Fruit fly (Drosophila melanogaster) whole organism, embryonic: Measurements from ENCODE around the gene ATPsynO.

Experiments used
- Ada2b ChIP-seq: fragments of 200-800 bp; sonication (Bioruptor generic); IDR thresholded peaks from 2 replicates; pipeline ENCODE4 v1.3.6; 2022; ENCODE audit warnings: missing biosample characterization, missing genetic modification characterization
- Antp ChIP-seq: fragments of 200-800 bp; sonication (Bioruptor generic); optimal IDR thresholded peaks from 3 replicates; lab custom pipeline; 2016; ENCODE audit warnings: missing biosample characterization, missing genetic modification characterization
- Atf-2 ChIP-seq: fragments of 200-800 bp; sonication (Bioruptor generic); optimal IDR thresholded peaks from 2 replicates; lab custom pipeline; 2016; ENCODE audit warnings: missing biosample characterization, missing genetic modification characterization
- B-H1 ChIP-seq: fragments of 200-800 bp; sonication (Bioruptor generic); IDR thresholded peaks from 3 replicates; pipeline ENCODE4 v1.3.6; 2022; ENCODE audit warnings: missing biosample characterization, missing genetic modification characterization
- Bdp1 ChIP-seq: fragments of 200-800 bp; sonication (Bioruptor generic); optimal IDR thresholded peaks from 3 replicates; lab custom pipeline; 2016; ENCODE audit warnings: missing biosample characterization, missing genetic modification characterization
- CG11247 ChIP-seq: fragments of 200-800 bp; sonication (Bioruptor generic); IDR thresholded peaks from 2 replicates; pipeline ENCODE4 v1.3.6; 2022; ENCODE audit warnings: missing biosample characterization, missing genetic modification characterization
- CG11504 ChIP-seq: fragments of 200-800 bp; sonication (Bioruptor generic); optimal IDR thresholded peaks from 3 replicates; lab custom pipeline; 2019; ENCODE audit warnings: missing biosample characterization, mild to moderate bottlenecking, missing genetic modification characterization, moderate library complexity
- CG11695 ChIP-seq: fragments of 200-800 bp; sonication (Bioruptor generic); IDR thresholded peaks from 3 replicates; pipeline ENCODE4 v1.3.6; 2022; ENCODE audit warnings: missing biosample characterization, missing genetic modification characterization
- CG12071 ChIP-seq: fragments of 200-800 bp; sonication (Bioruptor generic); optimal IDR thresholded peaks from 3 replicates; lab custom pipeline; 2018; ENCODE audit warnings: missing biosample characterization, mild to moderate bottlenecking, missing genetic modification characterization
- CG13287 ChIP-seq: fragments of 200-800 bp; sonication (Bioruptor generic); IDR thresholded peaks from 2 replicates; pipeline ENCODE4 v1.3.6; 2022; ENCODE audit warnings: missing biosample characterization, missing genetic modification characterization; ENCODE audit not compliant: partially characterized antibody
- CG13775 ChIP-seq: fragments of 200-800 bp; sonication (Bioruptor generic); optimal IDR thresholded peaks from 3 replicates; lab custom pipeline; 2017; ENCODE audit warnings: missing biosample characterization, mild to moderate bottlenecking, missing genetic modification characterization
- CG1602 ChIP-seq: fragments of 200-800 bp; sonication (Bioruptor generic); optimal IDR thresholded peaks from 3 replicates; lab custom pipeline; 2016; ENCODE audit warnings: missing biosample characterization, missing genetic modification characterization
- CG17568 ChIP-seq: fragments of 200-800 bp; sonication (Bioruptor generic); optimal IDR thresholded peaks from 2 replicates; lab custom pipeline; 2018; ENCODE audit warnings: missing biosample characterization, mild to moderate bottlenecking, missing genetic modification characterization, moderate library complexity
- CG2129 ChIP-seq: fragments of 200-800 bp; sonication (Bioruptor generic); IDR thresholded peaks from 2 replicates; pipeline ENCODE4 v1.3.6; 2022; ENCODE audit warnings: missing biosample characterization, missing genetic modification characterization; ENCODE audit not compliant: partially characterized antibody
- CG32772 ChIP-seq: fragments of 200-800 bp; sonication (Bioruptor generic); IDR thresholded peaks from 2 replicates; pipeline ENCODE4 v1.3.6; 2022; ENCODE audit warnings: missing biosample characterization, missing genetic modification characterization
- CG4360 ChIP-seq: fragments of 200-800 bp; sonication (Bioruptor generic); IDR thresholded peaks from 2 replicates; pipeline ENCODE4 v1.3.6; 2022; ENCODE audit warnings: missing biosample characterization, missing genetic modification characterization
- CG4617 ChIP-seq: fragments of 200-800 bp; sonication (Bioruptor generic); optimal IDR thresholded peaks from 3 replicates; lab custom pipeline; 2016; ENCODE audit warnings: missing biosample characterization, missing genetic modification characterization, borderline replicate concordance
- CG4707 ChIP-seq: fragments of 200-800 bp; sonication (Bioruptor generic); optimal IDR thresholded peaks from 2 replicates; lab custom pipeline; 2018; ENCODE audit warnings: missing biosample characterization, mild to moderate bottlenecking, missing genetic modification characterization, moderate library complexity
- CG5180 ChIP-seq: fragments of 200-800 bp; sonication (Bioruptor generic); optimal IDR thresholded peaks from 3 replicates; lab custom pipeline; 2017; ENCODE audit warnings: missing biosample characterization, missing genetic modification characterization, mild to moderate bottlenecking, moderate library complexity, missing genetic modification reagents
- CG6765 ChIP-seq: fragments of 200-800 bp; sonication (Bioruptor generic); optimal IDR thresholded peaks from 3 replicates; lab custom pipeline; 2017; ENCODE audit warnings: missing biosample characterization, mild to moderate bottlenecking, missing genetic modification characterization
- CG6791 ChIP-seq: fragments of 200-800 bp; sonication (Bioruptor generic); IDR thresholded peaks from 3 replicates; pipeline ENCODE4 v1.3.6; 2022; ENCODE audit warnings: missing biosample characterization, missing genetic modification characterization; ENCODE audit not compliant: partially characterized antibody
- CG7786 ChIP-seq: fragments of 200-800 bp; sonication (Bioruptor generic); optimal IDR thresholded peaks from 2 replicates; lab custom pipeline; 2016; ENCODE audit warnings: missing biosample characterization, missing genetic modification characterization
- CG8089 ChIP-seq: fragments of 200-800 bp; sonication (Bioruptor generic); optimal IDR thresholded peaks from 3 replicates; lab custom pipeline; 2016; ENCODE audit warnings: missing biosample characterization, missing genetic modification characterization
- CG8359 ChIP-seq: fragments of 200-800 bp; sonication (Bioruptor generic); optimal IDR thresholded peaks from 2 replicates; lab custom pipeline; 2017; ENCODE audit warnings: missing biosample characterization, mild to moderate bottlenecking, missing genetic modification characterization, borderline replicate concordance
- Chrac-16 ChIP-seq: fragments of 200-800 bp; sonication (Bioruptor generic); optimal IDR thresholded peaks from 3 replicates; lab custom pipeline; 2016; ENCODE audit warnings: missing biosample characterization, missing genetic modification characterization
- CkIIα-i1 ChIP-seq: fragments of 200-800 bp; sonication (Bioruptor generic); IDR thresholded peaks from 2 replicates; pipeline ENCODE4 v1.3.6; 2022; ENCODE audit warnings: missing biosample characterization, missing genetic modification characterization
- D19B ChIP-seq: fragments of 200-800 bp; sonication (Bioruptor generic); optimal IDR thresholded peaks from 2 replicates; lab custom pipeline; 2017; ENCODE audit warnings: missing biosample characterization, mild to moderate bottlenecking, missing genetic modification characterization
- Dll ChIP-seq: fragments of 200-800 bp; sonication (Bioruptor generic); IDR thresholded peaks from 4 replicates; pipeline ENCODE4 v1.3.6; 2022; ENCODE audit warnings: missing biosample characterization, missing genetic modification characterization; ENCODE audit not compliant: partially characterized antibody
- Dp ChIP-seq: fragments of 200-800 bp; sonication (Bioruptor generic); optimal IDR thresholded peaks from 2 replicates; lab custom pipeline; 2018; ENCODE audit warnings: missing biosample characterization, mild to moderate bottlenecking, missing genetic modification characterization, moderate library complexity
- Drgx ChIP-seq: fragments of 200-800 bp; sonication (Bioruptor generic); IDR thresholded peaks from 2 replicates; pipeline ENCODE4 v1.3.6; 2022; ENCODE audit warnings: missing biosample characterization, missing genetic modification characterization
- Elba2 ChIP-seq: fragments of 200-800 bp; sonication (Bioruptor generic); optimal IDR thresholded peaks from 3 replicates; lab custom pipeline; 2016; ENCODE audit warnings: missing biosample characterization, missing genetic modification characterization
- Gug ChIP-seq: fragments of 200-800 bp; sonication (Bioruptor generic); IDR thresholded peaks from 4 replicates; pipeline ENCODE4 v1.3.6; 2022; ENCODE audit warnings: missing biosample characterization, missing genetic modification characterization
- H2.0 ChIP-seq: fragments of 200-800 bp; sonication (Bioruptor generic); IDR thresholded peaks from 2 replicates; pipeline ENCODE4 v1.3.6; 2022; ENCODE audit warnings: missing biosample characterization, missing genetic modification characterization
- Hey ChIP-seq: fragments of 200-800 bp; sonication (Bioruptor generic); optimal IDR thresholded peaks from 3 replicates; lab custom pipeline; 2018; ENCODE audit warnings: missing biosample characterization, mild to moderate bottlenecking, missing genetic modification characterization
- NFAT ChIP-seq: fragments of 200-800 bp; sonication (Bioruptor generic); IDR thresholded peaks from 2 replicates; pipeline ENCODE4 v1.3.6; 2022; ENCODE audit warnings: missing biosample characterization, missing genetic modification characterization
- Nf-YB ChIP-seq: fragments of 200-800 bp; sonication (Bioruptor generic); optimal IDR thresholded peaks from 3 replicates; lab custom pipeline; 2019; ENCODE audit warnings: missing biosample characterization, mild to moderate bottlenecking, missing genetic modification characterization, moderate library complexity
- TFAM ChIP-seq: fragments of 200-800 bp; sonication (Bioruptor generic); optimal IDR thresholded peaks from 2 replicates; lab custom pipeline; 2017; ENCODE audit warnings: missing biosample characterization, missing genetic modification characterization, inconsistent platforms
- Taf1 ChIP-seq: fragments of 200-800 bp; sonication (Bioruptor generic); IDR thresholded peaks from 2 replicates; pipeline ENCODE4 v1.3.6; 2022; ENCODE audit warnings: missing biosample characterization, missing genetic modification characterization
- croc ChIP-seq: fragments of 200-800 bp; sonication (Bioruptor generic); conservative IDR thresholded peaks from 3 replicates; pipeline ENCODE4 v1.3.6; 2022; ENCODE audit warnings: missing biosample characterization, missing genetic modification characterization
- gsb-n ChIP-seq: fragments of 200-800 bp; sonication (Bioruptor generic); optimal IDR thresholded peaks from 3 replicates; lab custom pipeline; 2018; ENCODE audit warnings: missing biosample characterization, mild to moderate bottlenecking, missing genetic modification characterization
- hkb ChIP-seq, 2 experiments: fragments of 200-800 bp in 1 of 2; fragments of >200 bp in 1 of 2; sonication (Bioruptor generic) in 1 of 2; IDR thresholded peaks in 1 of 2; optimal IDR thresholded peaks in 1 of 2; 2 replicates each; pipeline versions ENCODE4 v1.3.6 to Lab custom; 2017 to 2022; ENCODE audit warnings: missing biosample characterization in 1 of 2, missing genetic modification characterization in 1 of 2
- ind ChIP-seq: fragments of 200-800 bp; sonication (Bioruptor generic); optimal IDR thresholded peaks from 3 replicates; lab custom pipeline; 2016; ENCODE audit warnings: missing biosample characterization, missing genetic modification characterization
- ken ChIP-seq: fragments of 200-800 bp; sonication (Bioruptor generic); IDR thresholded peaks from 3 replicates; pipeline ENCODE4 v1.3.6; 2022; ENCODE audit warnings: missing biosample characterization, missing genetic modification characterization
- pfk ChIP-seq: fragments of 200-800 bp; sonication (Bioruptor generic); optimal IDR thresholded peaks from 2 replicates; lab custom pipeline; 2018; ENCODE audit warnings: missing biosample characterization, mild to moderate bottlenecking, missing genetic modification characterization, moderate library complexity
- scrt ChIP-seq: fragments of 200-800 bp; sonication (Bioruptor generic); optimal IDR thresholded peaks from 2 replicates; lab custom pipeline; 2018; ENCODE audit warnings: missing biosample characterization, mild to moderate bottlenecking, missing genetic modification characterization, moderate library complexity
- slbo ChIP-seq: fragments of 200-800 bp; sonication (Bioruptor generic); IDR thresholded peaks from 2 replicates; pipeline ENCODE4 v1.3.6; 2022; ENCODE audit warnings: missing biosample characterization, missing genetic modification characterization
- slou ChIP-seq: fragments of 200-800 bp; sonication (Bioruptor generic); optimal IDR thresholded peaks from 3 replicates; lab custom pipeline; 2016; ENCODE audit warnings: missing biosample characterization, missing genetic modification characterization
- tgo ChIP-seq: fragments of 200-800 bp; sonication (Bioruptor generic); IDR thresholded peaks from 3 replicates; pipeline ENCODE4 v1.3.6; 2022; ENCODE audit warnings: missing biosample characterization, missing genetic modification characterization
- vnd ChIP-seq: fragments of 200-800 bp; sonication (Bioruptor generic); IDR thresholded peaks from 3 replicates; pipeline ENCODE4 v1.3.6; 2022; ENCODE audit warnings: missing biosample characterization, missing genetic modification characterization; ENCODE audit not compliant: partially characterized antibody

Gene ATPsynO

DNA sequence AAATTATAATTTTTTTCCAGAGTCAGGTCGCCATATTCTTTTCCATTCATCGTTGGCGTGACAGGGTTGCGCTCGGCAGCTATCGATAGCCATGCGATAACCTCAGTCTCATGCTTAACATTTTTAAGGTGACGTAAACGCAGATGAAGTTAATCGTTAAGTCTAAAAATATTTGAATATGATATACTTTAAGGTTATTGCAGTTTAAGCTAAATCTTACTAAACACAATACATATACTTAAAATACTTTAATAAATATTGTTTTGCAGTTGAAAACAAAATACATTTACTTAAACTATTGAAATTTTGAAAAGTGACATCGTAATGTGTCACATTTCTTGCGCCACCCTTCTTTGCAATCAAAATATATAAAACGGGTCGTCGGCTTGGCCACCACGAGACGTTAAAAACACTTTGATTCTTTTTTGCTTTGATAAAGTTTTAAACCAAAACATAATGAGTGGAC lies 9.8 kb downstream of the ATPsynO start, which contains the start of the genes Cp190 and CG4338 (continued):
- TF ChIP-seq tgo (GFP tag; lab: Robert Waterston, UW), result peak; percentile 97
- peak; percentile 87 for TF ChIP-seq Bdp1 (GFP tag; lab: Kevin White, UChicago)
- TF ChIP-seq TFAM (GFP tag; lab: Kevin White, UChicago), result peak; percentile 86
- TF ChIP-seq D19B, result peak; percentile 94
- TF ChIP-seq CG4360 (GFP tag; lab: Robert Waterston, UW), result peak; percentile 71
- peak; percentile 92 for TF ChIP-seq CG4707 (GFP tag; lab: Kevin White, UChicago)
- TF ChIP-seq CG17568 (GFP tag; lab: Kevin White, UChicago), result peak; percentile 94
- peak; percentile 91 for TF ChIP-seq Atf-2
- TF ChIP-seq CG13775 (GFP tag; lab: Kevin White, UChicago), result peak; percentile 99
- TF ChIP-seq Dp (GFP tag; lab: Kevin White, UChicago), result peak; percentile 52
- TF ChIP-seq pfk, result peak; percentile 70
- TF ChIP-seq Hey, result peak; percentile 90
- TF ChIP-seq CG11695 (GFP tag; lab: Robert Waterston, UW), result peak; percentile 97
- TF ChIP-seq Dll (GFP tag; lab: Robert Waterston, UW), result peak; percentile 78; the same call in 3 of the 4 replicates
- peak; percentile 91 for TF ChIP-seq B-H1 (GFP tag; lab: Robert Waterston, UW)
- peak; percentile 60 for TF ChIP-seq vnd (GFP tag; lab: Robert Waterston, UW)
- peak; percentile 93 for TF ChIP-seq scrt
- TF ChIP-seq Antp (GFP tag; lab: Kevin White, UChicago), result peak; percentile 81
- peak; percentile 98 for TF ChIP-seq gsb-n (tag; lab: Kevin White, UChicago)
- TF ChIP-seq Ada2b (GFP tag; lab: Robert Waterston, UW), result peak; percentile 94
- TF ChIP-seq ken (GFP tag; lab: Robert Waterston, UW), result peak; percentile 92
- peak; percentile 80 for TF ChIP-seq CG13287 (GFP tag; lab: Robert Waterston, UW)
- peak; percentile 83 for TF ChIP-seq CG8089
- TF ChIP-seq Chrac-16 (GFP tag; lab: Kevin White, UChicago), result peak; percentile 98
- peak; percentile 96 for TF ChIP-seq CG6765 (GFP tag; lab: Kevin White, UChicago)
- TF ChIP-seq slou (GFP tag; lab: Kevin White, UChicago), result peak; percentile 91
- TF ChIP-seq hkb (optimal IDR thresholded peaks at IDR 0.05; lab: Kevin White, UChicago), result no peak
- TF ChIP-seq hkb (GFP tag; IDR thresholded peaks at IDR 0.05; lab: Robert Waterston, UW), result peak; percentile 97
- peak; percentile 97 for TF ChIP-seq slbo
- peak; percentile 98 for TF ChIP-seq CG1602 (GFP tag; lab: Kevin White, UChicago)
- TF ChIP-seq CkIIα-i1 (GFP tag; lab: Robert Waterston, UW), result 0 out of 2 replicates have a peak, but pooled peaks have one; percentile 13
- TF ChIP-seq croc (GFP tag; lab: Robert Waterston, UW), result peak; percentile 97
- TF ChIP-seq Nf-YB, result peak; percentile 89
- TF ChIP-seq H2.0 (GFP tag; lab: Robert Waterston, UW), result peak; percentile 95
- peak; percentile 93 for TF ChIP-seq CG12071
- peak; percentile 98 for TF ChIP-seq ind (GFP tag; lab: Kevin White, UChicago)
- TF ChIP-seq Drgx (GFP tag; lab: Robert Waterston, UW), result peak; percentile 95
- peak; percentile 91 for TF ChIP-seq Taf1 (GFP tag; lab: Robert Waterston, UW)
- peak; percentile 89 for TF ChIP-seq CG5180 (GFP tag; lab: Kevin White, UChicago)
- TF ChIP-seq CG8359 (GFP tag; lab: Kevin White, UChicago), result peak; percentile 89
- peak; percentile 98 for TF ChIP-seq CG4617 (GFP tag; lab: Kevin White, UChicago)
- TF ChIP-seq CG11504 (tag; lab: Kevin White, UChicago), result peak; percentile 97
- peak; percentile 92 for TF ChIP-seq Gug (GFP tag; lab: Robert Waterston, UW)
- peak; percentile 87 for TF ChIP-seq CG7786 (GFP tag; lab: Kevin White, UChicago)
- peak; percentile 89 for TF ChIP-seq NFAT (GFP tag; lab: Robert Waterston, UW)
- peak; percentile 97 for TF ChIP-seq CG32772 (GFP tag; lab: Robert Waterston, UW)
- TF ChIP-seq CG2129 (GFP tag; lab: Robert Waterston, UW), result 0 out of 2 replicates have a peak, but pooled peaks have one; percentile 29
- TF ChIP-seq CG6791 (GFP tag; lab: Robert Waterston, UW), result peak; percentile 83
- TF ChIP-seq Elba2, result peak; percentile 94
- TF ChIP-seq CG11247 (GFP tag; lab: Robert Waterston, UW), result peak; percentile 95
